Fruit fly (Drosophila melanogaster): ENCODE results near the gene aop.

DNA sequence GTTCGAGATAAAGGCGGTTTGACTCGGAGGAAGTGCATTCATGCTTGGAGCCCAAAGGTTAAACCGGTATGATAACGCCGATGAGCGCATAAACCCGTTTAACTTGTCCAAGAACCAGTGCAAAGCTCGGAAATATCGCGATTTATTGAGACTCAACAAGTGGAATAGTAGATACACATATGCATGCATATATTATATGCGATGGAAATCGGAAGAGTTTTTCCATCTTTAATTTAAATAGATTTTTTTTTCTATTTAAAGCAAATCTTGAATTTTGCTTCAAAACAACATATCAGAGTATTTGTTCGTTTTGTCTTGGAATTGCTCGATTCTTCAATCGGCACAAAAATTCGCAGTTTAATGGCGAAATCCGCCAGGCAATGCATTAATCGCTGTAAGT is 43.8 kb upstream of the aop start:
- no peak for TF ChIP-seq pan (optimal IDR thresholded peaks at IDR 0.05)
- no peak for TF ChIP-seq CG8478 (optimal IDR thresholded peaks at IDR 0.05)
- no peak for TF ChIP-seq Dll (optimal IDR thresholded peaks at IDR 0.05)
- TF ChIP-seq usp (GFP tag; optimal IDR thresholded peaks at IDR 0.05), result no peak
- no peak for TF ChIP-seq psq (optimal IDR thresholded peaks at IDR 0.05)

Measured in whole organism.